Fruit fly (Drosophila melanogaster): ENCODE measurements around the gene CG42526.

CG42526 gene

DNA sequence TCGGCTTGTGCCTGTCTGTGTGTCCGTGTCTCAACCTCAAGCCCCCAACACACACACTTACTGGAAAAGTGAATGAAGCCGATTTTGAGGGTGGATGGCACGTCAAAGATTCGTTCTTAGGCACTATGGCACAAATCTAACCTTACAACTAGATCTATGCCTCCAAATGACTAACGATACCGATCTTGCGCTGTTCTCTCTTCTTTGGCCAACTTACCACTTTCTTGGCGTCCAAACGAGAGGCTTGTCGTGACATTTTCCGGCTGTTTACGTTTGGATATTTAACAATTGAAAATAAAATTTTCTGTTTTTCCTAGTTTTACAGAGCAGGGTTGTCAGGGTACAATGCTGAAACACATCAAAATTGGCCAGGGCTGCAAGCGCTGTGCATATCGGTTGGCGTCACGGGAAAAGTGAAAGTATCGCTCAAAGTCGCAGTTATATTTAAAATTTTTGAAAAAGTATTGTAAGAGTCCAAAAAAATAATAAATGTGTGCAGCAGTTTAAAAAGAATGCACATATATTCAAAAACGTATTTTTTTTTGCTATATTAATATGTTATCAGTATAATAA lies 6.8 kb upstream of the CG42526 start, which contains the start of the genes Bet3 and Nf-YA (continued):
- TF ChIP-seq ss (GFP tag; optimal IDR thresholded peaks at IDR 0.05) (no peak), CG8632 (GFP tag; optimal IDR thresholded peaks at IDR 0.05) (no peak), pdm3 (GFP tag; optimal IDR thresholded peaks at IDR 0.05) (no peak), CG6854 (GFP tag; optimal IDR thresholded peaks at IDR 0.05) (no peak), CG34406 (GFP tag; optimal IDR thresholded peaks at IDR 0.05) (no peak), achi (GFP tag; optimal IDR thresholded peaks at IDR 0.05) (peak; percentile 31), topi (GFP tag; optimal IDR thresholded peaks at IDR 0.05) (peak; percentile 32), Ets21C (GFP tag; optimal IDR thresholded peaks at IDR 0.05) (peak; percentile 31), Eip75B (GFP tag; optimal IDR thresholded peaks at IDR 0.05) (no peak), CG11762 (GFP tag; optimal IDR thresholded peaks at IDR 0.05; ENCODE audit: insufficient read depth) (no peak), dsx (GFP tag; optimal IDR thresholded peaks at IDR 0.05; ENCODE audit: poor library complexity, severe bottlenecking) (no peak), Hr39 (GFP tag; optimal IDR thresholded peaks at IDR 0.05) (peak; percentile 52), CG15336 (GFP tag; IDR thresholded peaks at IDR 0.05) (no peak), CG1621 (tag; optimal IDR thresholded peaks at IDR 0.05) (no peak), CG11902 (GFP tag; optimal IDR thresholded peaks at IDR 0.05) (no peak), Lpt (GFP tag; optimal IDR thresholded peaks at IDR 0.05) (no peak)

DNA sequence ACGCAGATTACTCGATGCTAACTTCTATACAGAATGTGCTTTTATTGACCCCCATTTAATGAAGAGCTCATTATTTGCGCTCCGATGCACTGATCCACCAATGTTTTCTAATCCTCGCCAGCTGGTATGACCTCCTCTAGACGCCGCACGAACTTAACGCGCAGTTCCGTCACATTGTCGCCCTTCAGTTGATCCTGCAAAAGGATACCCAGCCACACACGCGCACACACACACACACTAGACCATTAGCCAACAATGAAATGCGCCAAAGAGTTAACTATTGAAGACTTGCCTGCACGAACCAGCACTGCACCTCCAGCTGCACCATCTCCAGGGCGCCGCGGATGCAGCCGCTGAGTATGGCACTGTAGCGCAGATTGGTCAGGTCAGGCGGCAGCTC lies 3.7 kb upstream of the CG42526 start:
- no peak for TF ChIP-seq CG32006 (GFP tag; optimal IDR thresholded peaks at IDR 0.05)
- TF ChIP-seq CG8632 (GFP tag; optimal IDR thresholded peaks at IDR 0.05): no peak
- TF ChIP-seq fkh (GFP tag; optimal IDR thresholded peaks at IDR 0.05): no peak
- no peak for TF ChIP-seq CG11762 (GFP tag; optimal IDR thresholded peaks at IDR 0.05; ENCODE audit: insufficient read depth)

DNA sequence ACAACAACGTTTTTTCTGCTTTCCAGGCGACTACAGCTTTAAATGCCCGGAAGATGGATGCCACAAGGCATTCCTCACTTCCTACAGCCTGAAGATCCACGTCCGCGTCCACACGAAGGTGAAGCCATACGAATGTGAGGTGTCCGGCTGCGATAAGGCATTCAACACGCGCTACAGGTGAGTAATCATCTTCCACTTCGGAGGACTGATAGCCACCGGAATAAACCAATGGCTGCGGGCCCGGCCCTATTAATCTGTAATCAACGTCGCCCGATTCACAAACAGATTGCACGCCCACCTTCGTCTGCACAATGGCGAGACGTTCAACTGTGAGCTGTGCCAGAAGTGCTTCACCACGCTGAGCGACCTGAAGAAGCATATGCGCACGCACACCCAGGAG lies 632 bp upstream of the CG42526 start:
- TF ChIP-seq CG4318 (GFP tag; optimal IDR thresholded peaks at IDR 0.05) (no peak), Eip75B (GFP tag; optimal IDR thresholded peaks at IDR 0.05) (no peak), cyc (GFP tag; optimal IDR thresholded peaks at IDR 0.05) (no peak), CG6808 (GFP tag; optimal IDR thresholded peaks at IDR 0.05) (no peak), CG3032 (tag; optimal IDR thresholded peaks at IDR 0.05) (no peak), acj6 (GFP tag; optimal IDR thresholded peaks at IDR 0.05) (no peak), pdm3 (GFP tag; optimal IDR thresholded peaks at IDR 0.05) (no peak), achi (GFP tag; optimal IDR thresholded peaks at IDR 0.05) (no peak), Sox14 (GFP tag; optimal IDR thresholded peaks at IDR 0.05) (no peak), Blimp-1 (GFP tag; optimal IDR thresholded peaks at IDR 0.05) (no peak), CG10631 (GFP tag; optimal IDR thresholded peaks at IDR 0.05) (no peak), Ets21C (GFP tag; optimal IDR thresholded peaks at IDR 0.05) (no peak), Gug (GFP tag; IDR thresholded peaks at IDR 0.05) (no peak), Sox15 (GFP tag; optimal IDR thresholded peaks at IDR 0.05) (no peak), net (GFP tag; optimal IDR thresholded peaks at IDR 0.05) (no peak), CG6276 (GFP tag; optimal IDR thresholded peaks at IDR 0.05) (no peak), OdsH (GFP tag; optimal IDR thresholded peaks at IDR 0.05) (no peak), CG6792 (GFP tag; optimal IDR thresholded peaks at IDR 0.05) (no peak), Sox102F (GFP tag; optimal IDR thresholded peaks at IDR 0.05) (no peak), esn (GFP tag; optimal IDR thresholded peaks at IDR 0.05) (no peak)

DNA sequence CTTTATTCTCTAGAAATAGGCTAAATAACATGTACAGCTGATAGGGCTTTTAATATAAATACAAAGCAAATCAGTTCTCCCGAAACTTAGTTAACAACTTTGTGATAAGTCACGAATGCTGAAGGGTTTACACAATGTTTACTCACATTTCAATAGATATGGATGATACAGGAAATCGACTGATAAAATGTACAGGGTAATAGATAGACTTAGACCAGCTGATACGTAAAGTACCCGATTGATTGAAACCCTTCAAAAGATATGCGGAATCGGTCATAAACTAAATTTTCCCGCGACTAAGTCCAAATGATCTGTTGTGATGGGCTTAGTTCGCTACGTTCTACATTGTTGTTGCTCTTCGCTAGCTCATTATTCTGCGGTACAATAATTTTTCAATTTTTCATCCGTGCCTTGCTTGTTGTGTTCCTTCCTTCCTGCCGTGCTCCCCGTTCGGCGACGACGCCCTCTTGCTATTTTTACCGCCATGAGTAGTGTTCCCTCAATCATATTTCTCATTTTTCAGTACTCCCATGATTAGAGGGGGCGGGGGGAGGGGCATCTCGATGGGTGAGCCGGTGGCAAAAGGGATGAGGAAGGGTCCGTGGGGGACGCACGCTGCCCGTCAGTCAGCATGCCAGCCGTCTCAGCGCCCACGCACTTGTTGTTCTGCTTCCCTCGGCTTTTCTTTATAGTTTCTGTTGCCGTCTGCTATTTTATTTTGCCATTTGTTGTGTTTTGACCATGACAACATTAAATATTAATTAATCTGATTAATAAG lies 2.2 kb downstream of the CG42526 start:
- TF ChIP-seq fd85E (GFP tag; optimal IDR thresholded peaks at IDR 0.05) (no peak), Ets96B (tag; optimal IDR thresholded peaks at IDR 0.05) (no peak), Ets21C (GFP tag; optimal IDR thresholded peaks at IDR 0.05) (no peak), OdsH (GFP tag; optimal IDR thresholded peaks at IDR 0.05) (no peak), dsx (GFP tag; optimal IDR thresholded peaks at IDR 0.05; ENCODE audit: poor library complexity, severe bottlenecking) (peak; percentile 72), lz (GFP tag; optimal IDR thresholded peaks at IDR 0.05) (no peak), CG9139 (GFP tag; optimal IDR thresholded peaks at IDR 0.05) (no peak), Lpt (GFP tag; optimal IDR thresholded peaks at IDR 0.05) (no peak)

Data from whole organism, prepupa.